Fruit fly (Drosophila melanogaster) whole organism, wandering third instar larva: Measurements from ENCODE around the gene tal-1A.

ENCODE experiments used
- Abd-B ChIP-seq: fragments of >200 bp; optimal IDR thresholded peaks from 2 replicates; lab custom pipeline; 2017; ENCODE audit warnings: missing biosample characterization, missing genetic modification characterization
- GATAd ChIP-seq: sonication (Bioruptor generic); optimal IDR thresholded peaks from 2 replicates; lab custom pipeline; 2016; ENCODE audit warnings: missing biosample characterization, missing genetic modification characterization
- Jra ChIP-seq: sonication (Bioruptor generic); optimal IDR thresholded peaks from 2 replicates; lab custom pipeline; 2016; ENCODE audit warnings: missing biosample characterization, missing genetic modification characterization
- OdsH ChIP-seq: fragments of 200-800 bp; sonication (Bioruptor generic); optimal IDR thresholded peaks from 2 replicates; lab custom pipeline; 2016; ENCODE audit warnings: missing biosample characterization, mild to moderate bottlenecking, missing genetic modification characterization
- Rel ChIP-seq, 2 experiments: fragments of 200-800 bp; sonication (Bioruptor generic) in 1 of 2; optimal IDR thresholded peaks; 2 replicates in 1 of 2; 3 replicates in 1 of 2; lab custom pipeline; 2016 to 2019; ENCODE audit warnings: mild to moderate bottlenecking in 2 of 2, missing biosample characterization in 2 of 2, missing genetic modification characterization in 2 of 2, moderate library complexity in 1 of 2
- br ChIP-seq: fragments of 200-800 bp; sonication (Bioruptor generic); optimal IDR thresholded peaks from 2 replicates; lab custom pipeline; 2016; ENCODE audit warnings: missing biosample characterization, missing genetic modification characterization
- fru ChIP-seq: fragments of 200-800 bp; sonication (Bioruptor generic); optimal IDR thresholded peaks from 3 replicates; lab custom pipeline; 2016; ENCODE audit warnings: missing biosample characterization, mild to moderate bottlenecking, missing genetic modification characterization
- jim ChIP-seq: fragments of 175-275, 200-325 bp; sonication (Bioruptor generic); optimal IDR thresholded peaks from 2 replicates; lab custom pipeline; 2016; ENCODE audit warnings: missing biosample characterization, mild to moderate bottlenecking, missing genetic modification characterization
- lola ChIP-seq: fragments of >200 bp; optimal IDR thresholded peaks from 2 replicates; lab custom pipeline; 2017; ENCODE audit warnings: missing biosample characterization, missing genetic modification characterization
- psq ChIP-seq: fragments of 200-800 bp; sonication (Bioruptor generic); optimal IDR thresholded peaks from 3 replicates; lab custom pipeline; 2017; ENCODE audit warnings: missing biosample characterization, mild to moderate bottlenecking, missing genetic modification characterization, moderate library complexity
- sage ChIP-seq: fragments of 200-800 bp; sonication (Bioruptor generic); optimal IDR thresholded peaks from 2 replicates; lab custom pipeline; 2016; ENCODE audit warnings: missing biosample characterization, mild to moderate bottlenecking, missing genetic modification characterization
- usp ChIP-seq: fragments of >200 bp; optimal IDR thresholded peaks from 2 replicates; lab custom pipeline; 2017; ENCODE audit warnings: missing biosample characterization, missing genetic modification characterization

DNA sequence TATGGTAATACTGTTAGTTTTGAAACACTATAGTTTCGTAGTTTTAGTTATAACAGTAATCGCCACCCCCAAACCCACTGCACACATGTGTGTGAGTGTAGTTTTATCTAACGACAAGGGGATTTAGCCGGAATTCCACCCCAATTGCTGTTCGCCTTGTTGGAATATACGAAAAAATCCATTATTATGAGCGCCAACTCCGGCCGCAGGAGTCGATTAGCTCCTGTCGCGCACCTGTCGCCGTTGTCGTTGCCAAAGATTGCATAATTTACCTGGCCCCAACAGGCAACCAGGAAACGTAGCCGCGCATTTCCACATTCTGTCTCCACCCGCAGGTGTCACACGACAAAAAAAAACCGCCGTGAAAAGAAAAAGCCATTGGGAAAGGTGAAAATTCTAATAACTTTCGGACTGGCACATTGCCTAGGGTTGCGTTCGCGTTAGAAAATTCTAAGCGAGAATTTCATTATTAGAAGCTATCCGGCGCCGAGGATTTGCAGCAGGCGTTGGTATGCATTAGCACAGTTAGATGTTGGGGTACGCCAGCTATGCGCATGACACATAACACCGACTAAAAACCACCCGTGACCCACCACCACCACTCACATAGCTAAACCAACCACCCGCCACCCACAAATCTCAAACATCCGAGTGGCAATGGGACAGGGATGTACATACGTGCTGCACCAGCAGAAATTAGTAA, 9.6 kb upstream of the tal-1A start:
- TF ChIP-seq Abd-B (no peak), jim (GFP tag; lab: Kevin White, UChicago) (no peak), fru (GFP tag; lab: Kevin White, UChicago) (no peak), br (GFP tag; lab: Kevin White, UChicago) (no peak), lola (no peak), Rel (GFP tag; optimal IDR thresholded peaks at IDR 0.05; lab: Kevin White, UChicago) (no peak), Rel (tag; optimal IDR thresholded peaks at IDR 0.05; lab: Kevin White, UChicago) (no peak), usp (GFP tag; lab: Kevin White, UChicago) (no peak), psq (GFP tag; lab: Kevin White, UChicago) (no peak), GATAd (GFP tag; lab: Kevin White, UChicago) (no peak), OdsH (GFP tag; lab: Kevin White, UChicago) (no peak), sage (no peak), Jra (GFP tag; lab: Kevin White, UChicago) (no peak)
